Fruit fly (Drosophila melanogaster) S2 (cell line): ENCODE data around the gene CG15296.
A peak's percentile ranks its signal among the peaks of the same experiment; 100 is the strongest.

Experiments
- CG8478 ChIP-seq: fragments of >200 bp; optimal IDR thresholded peaks from 2 replicates; lab custom pipeline; 2018
- CTCF ChIP-seq, 2 experiments: fragments of >200 bp; optimal IDR thresholded peaks; 2 replicates each; lab custom pipeline; 2018

DNA sequence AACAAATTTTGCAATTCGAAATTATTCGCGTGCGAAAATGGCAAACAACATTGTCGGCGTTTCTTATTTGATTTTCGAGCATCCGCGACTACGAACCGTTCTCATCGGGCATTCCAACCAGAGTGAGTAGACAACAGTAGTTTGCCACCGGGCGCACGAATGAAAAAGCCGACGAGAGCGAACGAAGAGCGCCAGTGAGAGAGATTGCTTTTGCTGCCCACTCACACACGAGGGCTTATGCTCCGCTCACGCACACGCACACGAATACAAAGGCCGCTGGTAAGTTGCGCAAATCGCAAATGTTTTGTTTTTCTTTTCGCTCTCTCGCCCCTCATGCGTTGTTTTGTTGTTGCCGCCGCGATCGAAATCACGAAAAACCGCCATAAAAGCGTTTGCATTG lies 19.8 kb downstream of the CG15296 start:
- TF ChIP-seq CTCF (optimal IDR thresholded peaks at IDR 0.05; lab: Kevin White, UChicago) (no peak), CG8478 (lab: Kevin White, UChicago) (peak; percentile 70)
